Fruit fly (Drosophila melanogaster): Measurements from ENCODE around the gene Hr39.

- TF ChIP-seq Camta (GFP tag; optimal IDR thresholded peaks at IDR 0.05) (no peak), CG16863 (GFP tag; optimal IDR thresholded peaks at IDR 0.05) (no peak), Lpt (GFP tag; optimal IDR thresholded peaks at IDR 0.05) (no peak), sr (GFP tag; IDR thresholded peaks at IDR 0.05) (no peak), nau (GFP tag; optimal IDR thresholded peaks at IDR 0.05) (no peak), C15 (GFP tag; IDR thresholded peaks at IDR 0.05) (no peak), CG16779 (GFP tag; IDR thresholded peaks at IDR 0.05) (no peak), yki (optimal IDR thresholded peaks at IDR 0.05) (no peak), CG17361 (GFP tag; IDR thresholded peaks at IDR 0.05) (no peak), ap (GFP tag; IDR thresholded peaks at IDR 0.05) (no peak), jigr1 (GFP tag; IDR thresholded peaks at IDR 0.05) (no peak), Bgb (GFP tag; IDR thresholded peaks at IDR 0.05; ENCODE audit: partially characterized antibody) (no peak), CG14710 (tag; optimal IDR thresholded peaks at IDR 0.05) (no peak), Sin3A (optimal IDR thresholded peaks at IDR 0.05) (no peak)
These were observed 15.3 kb upstream of the Hr39 start for dm6 chr2L:21221778-21222177.
